Worm (Caenorhabditis elegans): ENCODE data around the gene pals-20.

DNA sequence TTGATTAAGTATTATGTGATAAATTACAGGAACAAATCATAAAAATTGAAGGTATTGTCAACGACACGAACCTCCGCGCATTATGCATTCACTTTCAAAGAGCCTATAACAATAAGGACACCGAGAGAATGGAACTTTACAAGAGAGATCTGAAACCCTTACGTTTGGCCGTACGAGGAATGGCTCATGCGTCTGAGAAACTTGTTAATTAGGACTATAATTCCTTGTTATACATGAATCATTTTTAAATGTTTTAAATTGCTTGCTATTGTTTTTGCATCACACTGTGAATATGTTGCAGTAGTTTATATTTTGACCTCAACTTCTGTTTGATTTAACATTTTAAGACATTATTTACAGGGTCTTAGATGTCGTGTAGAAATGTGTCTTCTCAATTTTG, 15.0 kb upstream of the pals-20 start, which contains the start of gene pals-18:
- TF ChIP-seq ceh-82 (tag; optimal IDR thresholded peaks at IDR 0.05) (no peak), nhr-12 (tag; optimal IDR thresholded peaks at IDR 0.05) (no peak), pha-4 (tag; optimal IDR thresholded peaks at IDR 0.05) (no peak), pqm-1 (tag; optimal IDR thresholded peaks at IDR 0.05) (no peak)
